Worm (Caenorhabditis elegans) whole organism, L1 larva: ENCODE measurements around the gene Y54F10BM.23.

Source experiments
- aha-1 ChIP-seq: fragments of 150-350 bp; optimal IDR thresholded peaks from 2 replicates; lab custom pipeline; 2014; ENCODE audit warnings: missing biosample characterization, missing genetic modification characterization
- lin-13 ChIP-seq: fragments of 150-350 bp; optimal IDR thresholded peaks from 2 replicates; lab custom pipeline; 2014; ENCODE audit warnings: missing biosample characterization, missing genetic modification reagents, missing genetic modification characterization
- lin-14 ChIP-seq: fragments of 200-800 bp; sonication (Bioruptor generic); optimal IDR thresholded peaks from 2 replicates; lab custom pipeline; 2018; ENCODE audit warnings: mild to moderate bottlenecking, missing genetic modification characterization, moderate library complexity, missing compliant biosample characterization
- lin-15B ChIP-seq: fragments of 150-350 bp; sonication (generic microtip); optimal IDR thresholded peaks from 3 replicates; lab custom pipeline; 2014; ENCODE audit warnings: missing biosample characterization, missing genetic modification characterization
- nhr-19 ChIP-seq: fragments of 200-800 bp; sonication (Bioruptor generic); conservative IDR thresholded peaks from 2 replicates; pipeline ENCODE4 v1.3.6; 2022; ENCODE audit warnings: missing genetic modification characterization, missing compliant biosample characterization
- snpc-4 ChIP-seq: fragments of 150-350 bp; optimal IDR thresholded peaks from 2 replicates; lab custom pipeline; 2014; ENCODE audit warnings: missing biosample characterization, missing genetic modification characterization
- sup-37 ChIP-seq: fragments of 200-800 bp; sonication (Bioruptor generic); optimal IDR thresholded peaks from 2 replicates; lab custom pipeline; 2018; ENCODE audit warnings: mild to moderate bottlenecking, missing genetic modification characterization, missing compliant biosample characterization

DNA sequence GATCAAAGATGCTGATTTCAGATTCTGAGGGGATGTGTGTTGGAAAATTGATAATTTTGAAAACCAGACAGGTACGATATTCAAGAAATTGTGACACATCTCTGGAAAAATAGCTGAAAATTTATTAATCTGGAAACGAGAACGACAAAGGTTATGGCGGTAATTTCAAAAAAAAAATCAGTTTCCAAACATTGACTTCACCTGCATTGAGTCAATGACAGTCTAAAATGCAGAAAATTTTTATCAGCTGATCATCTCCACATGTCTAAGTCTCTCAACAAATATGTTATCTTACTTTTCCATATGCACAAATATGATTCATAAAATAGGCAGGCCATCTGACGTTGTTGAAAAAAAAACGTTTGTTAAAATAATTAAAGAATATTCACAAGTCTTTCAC, 7.3 kb downstream of the Y54F10BM.23 start, which contains the start of gene fbxa-48:
- TF ChIP-seq snpc-4 (no peak), lin-14 (GFP tag; lab: Kevin White, UChicago) (no peak), aha-1 (no peak), lin-13 (GFP tag; lab: Kevin White, UChicago) (no peak), lin-15B (tag; lab: Kevin White, UChicago) (no peak), nhr-19 (GFP tag; lab: Robert Waterston, UW) (no peak), sup-37 (GFP tag; lab: Kevin White, UChicago) (no peak)
